Worm (Caenorhabditis elegans): ENCODE data around the gene nhr-263.

DNA sequence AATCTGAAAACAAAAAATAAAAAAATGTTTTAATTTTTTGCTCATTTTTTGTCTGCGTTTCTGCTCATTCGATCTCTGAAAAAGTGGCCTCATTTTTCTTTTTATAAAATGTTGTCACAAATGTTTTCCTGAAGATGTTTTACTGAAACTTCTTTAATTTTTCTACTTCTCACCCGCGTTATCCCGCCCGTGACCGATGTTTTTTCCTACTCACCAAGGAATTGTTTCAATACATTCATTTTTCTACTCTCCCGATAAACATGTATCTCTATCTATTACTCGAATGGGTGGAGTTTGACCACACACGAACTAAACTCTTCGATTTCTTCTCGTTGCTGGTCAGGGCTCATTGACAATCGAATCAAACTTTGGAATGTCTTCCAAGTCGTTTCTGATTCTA lies 11.0 kb downstream of the nhr-263 start, which contains the start of gene F10G2.2:
- TF ChIP-seq ztf-23 (GFP tag; IDR thresholded peaks at IDR 0.05) (no peak), cog-1 (tag; optimal IDR thresholded peaks at IDR 0.05) (no peak), ref-1 (GFP tag; conservative IDR thresholded peaks at IDR 0.05) (no peak), ztf-29 (GFP tag; IDR thresholded peaks at IDR 0.05) (no peak), klf-2 (GFP tag; conservative IDR thresholded peaks at IDR 0.05) (no peak), tab-1 (GFP tag; IDR thresholded peaks at IDR 0.05) (no peak), T22C8.4 (GFP tag; IDR thresholded peaks at IDR 0.05) (no peak), med-1 (GFP tag; optimal IDR thresholded peaks at IDR 0.05; ENCODE audit: insufficient read depth) (no peak), flt-1 (GFP tag; IDR thresholded peaks at IDR 0.05) (no peak)
